Fruit fly (Drosophila melanogaster) whole organism, embryonic: ENCODE data around the gene Rift.

Experiments
- ATbp ChIP-seq: fragments of 200-800 bp; sonication (Bioruptor generic); optimal IDR thresholded peaks from 2 replicates; lab custom pipeline; 2017; ENCODE audit warnings: missing biosample characterization, mild to moderate bottlenecking, missing genetic modification characterization, missing genetic modification reagents
- Antp ChIP-seq: fragments of 200-800 bp; sonication (Bioruptor generic); optimal IDR thresholded peaks from 3 replicates; lab custom pipeline; 2016; ENCODE audit warnings: missing biosample characterization, missing genetic modification characterization
- CG10147 ChIP-seq: fragments of 200-800 bp; sonication (Bioruptor generic); optimal IDR thresholded peaks from 2 replicates; lab custom pipeline; 2019; ENCODE audit warnings: missing biosample characterization, mild to moderate bottlenecking, missing genetic modification characterization, moderate library complexity
- CG10462 ChIP-seq: fragments of 200-800 bp; sonication (Bioruptor generic); optimal IDR thresholded peaks from 2 replicates; lab custom pipeline; 2016; ENCODE audit warnings: missing biosample characterization, missing genetic modification characterization
- CG12071 ChIP-seq: fragments of 200-800 bp; sonication (Bioruptor generic); optimal IDR thresholded peaks from 3 replicates; lab custom pipeline; 2018; ENCODE audit warnings: missing biosample characterization, mild to moderate bottlenecking, missing genetic modification characterization
- CG13894 ChIP-seq: fragments of 200-800 bp; sonication (Bioruptor generic); optimal IDR thresholded peaks from 3 replicates; lab custom pipeline; 2018; ENCODE audit warnings: missing biosample characterization, mild to moderate bottlenecking, missing genetic modification characterization, moderate library complexity
- CG14860 ChIP-seq: fragments of 200-800 bp; sonication (Bioruptor generic); IDR thresholded peaks from 3 replicates; pipeline ENCODE4 v1.3.6; 2022; ENCODE audit warnings: missing biosample characterization, missing genetic modification characterization; ENCODE audit not compliant: partially characterized antibody
- CG1603 ChIP-seq: fragments of 200-800 bp; sonication (Bioruptor generic); optimal IDR thresholded peaks from 2 replicates; lab custom pipeline; 2019; ENCODE audit warnings: missing biosample characterization, mild to moderate bottlenecking, missing genetic modification characterization, moderate library complexity
- CG17186 ChIP-seq: fragments of 200-800 bp; sonication (Bioruptor generic); optimal IDR thresholded peaks from 3 replicates; lab custom pipeline; 2017; ENCODE audit warnings: missing biosample characterization, missing genetic modification reagents, missing genetic modification characterization
- CG2875 ChIP-seq: fragments of 200-800 bp; sonication (Bioruptor generic); optimal IDR thresholded peaks from 2 replicates; lab custom pipeline; 2017; ENCODE audit warnings: missing biosample characterization, mild to moderate bottlenecking, missing genetic modification characterization, missing genetic modification reagents
- CG30020 ChIP-seq: fragments of 200-800 bp; optimal IDR thresholded peaks from 2 replicates; lab custom pipeline; 2019; ENCODE audit warnings: missing biosample characterization, mild to moderate bottlenecking, missing genetic modification characterization, moderate library complexity
- CG31388 ChIP-seq: fragments of 200-800 bp; sonication (Bioruptor generic); optimal IDR thresholded peaks from 2 replicates; lab custom pipeline; 2016; ENCODE audit warnings: missing biosample characterization, missing genetic modification characterization
- CG32532 ChIP-seq: fragments of 200-800 bp; sonication (Bioruptor generic); IDR thresholded peaks from 2 replicates; pipeline ENCODE4 v1.3.6; 2022; ENCODE audit warnings: missing biosample characterization, missing genetic modification characterization
- CG3281 ChIP-seq: fragments of 200-800 bp; sonication (Bioruptor generic); optimal IDR thresholded peaks from 3 replicates; lab custom pipeline; 2017; ENCODE audit warnings: missing biosample characterization, mild to moderate bottlenecking, missing genetic modification characterization
- CG34224 ChIP-seq: fragments of 200-800 bp; sonication (Bioruptor generic); IDR thresholded peaks from 3 replicates; pipeline ENCODE4 v1.3.6; 2022; ENCODE audit warnings: missing biosample characterization, missing genetic modification characterization; ENCODE audit not compliant: partially characterized antibody
- CG4328 ChIP-seq: fragments of 200-800 bp; sonication (Bioruptor generic); optimal IDR thresholded peaks from 3 replicates; lab custom pipeline; 2017; ENCODE audit warnings: missing biosample characterization, missing genetic modification reagents, missing genetic modification characterization
- CG4404 ChIP-seq: fragments of 200-800 bp; sonication (Bioruptor generic); IDR thresholded peaks from 2 replicates; pipeline ENCODE4 v1.3.6; 2022; ENCODE audit warnings: missing biosample characterization, missing genetic modification characterization
- CG7357 ChIP-seq: fragments of 200-800 bp; sonication (Bioruptor generic); IDR thresholded peaks from 3 replicates; pipeline ENCODE4 v1.3.6; 2022; ENCODE audit warnings: missing biosample characterization, missing genetic modification characterization
- CG9215 ChIP-seq: fragments of 200-800 bp; sonication (Bioruptor generic); IDR thresholded peaks from 2 replicates; pipeline ENCODE4 v1.3.6; 2022; ENCODE audit warnings: missing biosample characterization, missing genetic modification characterization
- CG9609 ChIP-seq: fragments of 200-800 bp; sonication (Bioruptor generic); optimal IDR thresholded peaks from 3 replicates; lab custom pipeline; 2016; ENCODE audit warnings: missing biosample characterization, missing genetic modification characterization
- CrebB ChIP-seq: fragments of 200-800 bp; sonication (Bioruptor generic); optimal IDR thresholded peaks from 3 replicates; lab custom pipeline; 2018; ENCODE audit warnings: missing biosample characterization, mild to moderate bottlenecking, missing genetic modification characterization
- D19B ChIP-seq: fragments of 200-800 bp; sonication (Bioruptor generic); optimal IDR thresholded peaks from 2 replicates; lab custom pipeline; 2017; ENCODE audit warnings: missing biosample characterization, mild to moderate bottlenecking, missing genetic modification characterization
- Dip3 ChIP-seq: fragments of 200-800 bp; sonication (Bioruptor generic); optimal IDR thresholded peaks from 3 replicates; lab custom pipeline; 2016; ENCODE audit warnings: missing biosample characterization, missing genetic modification characterization
- Doc3 ChIP-seq: fragments of 200-800 bp; sonication (Bioruptor generic); IDR thresholded peaks from 3 replicates; pipeline ENCODE4 v1.3.6; 2022; ENCODE audit warnings: missing biosample characterization, missing genetic modification characterization; ENCODE audit not compliant: partially characterized antibody
- ERR ChIP-seq: fragments of 200-800 bp; sonication (Bioruptor generic); optimal IDR thresholded peaks from 2 replicates; lab custom pipeline; 2016; ENCODE audit warnings: missing biosample characterization, missing genetic modification characterization
- HLHmδ ChIP-seq: fragments of 200-800 bp; sonication (Bioruptor generic); optimal IDR thresholded peaks from 2 replicates; lab custom pipeline; 2018; ENCODE audit warnings: missing biosample characterization, mild to moderate bottlenecking, missing genetic modification characterization, moderate library complexity
- HmgD ChIP-seq: fragments of 200-800 bp; sonication (Bioruptor generic); optimal IDR thresholded peaks from 3 replicates; lab custom pipeline; 2016; ENCODE audit warnings: missing biosample characterization, missing genetic modification characterization
- Nf-YB ChIP-seq: fragments of 200-800 bp; sonication (Bioruptor generic); optimal IDR thresholded peaks from 3 replicates; lab custom pipeline; 2019; ENCODE audit warnings: missing biosample characterization, mild to moderate bottlenecking, missing genetic modification characterization, moderate library complexity
- Optix ChIP-seq: fragments of 200-800 bp; sonication (Bioruptor generic); IDR thresholded peaks from 3 replicates; pipeline ENCODE4 v1.3.6; 2022; ENCODE audit warnings: missing biosample characterization, missing genetic modification characterization
- Sry-β ChIP-seq: fragments of 200-800 bp; sonication (Bioruptor generic); optimal IDR thresholded peaks from 2 replicates; lab custom pipeline; 2018; ENCODE audit warnings: missing biosample characterization, mild to moderate bottlenecking, missing genetic modification characterization, moderate library complexity
- Ssrp ChIP-seq: fragments of 200-800 bp; sonication (Bioruptor generic); optimal IDR thresholded peaks from 2 replicates; lab custom pipeline; 2018; ENCODE audit warnings: missing biosample characterization, mild to moderate bottlenecking, missing genetic modification characterization, moderate library complexity
- TFAM ChIP-seq: fragments of 200-800 bp; sonication (Bioruptor generic); optimal IDR thresholded peaks from 2 replicates; lab custom pipeline; 2017; ENCODE audit warnings: missing biosample characterization, missing genetic modification characterization, inconsistent platforms
- Tbp ChIP-seq: fragments of >200 bp; optimal IDR thresholded peaks from 2 replicates; lab custom pipeline; 2018; ENCODE audit warnings: missing biosample characterization, missing genetic modification characterization
- al ChIP-seq: fragments of 200-800 bp; sonication (Bioruptor generic); IDR thresholded peaks from 2 replicates; pipeline ENCODE4 v1.3.6; 2022; ENCODE audit warnings: missing biosample characterization, missing genetic modification characterization
- ash1 ChIP-seq: fragments of 200-800 bp; sonication (Bioruptor generic); optimal IDR thresholded peaks from 2 replicates; lab custom pipeline; 2018; ENCODE audit warnings: missing biosample characterization, mild to moderate bottlenecking, missing genetic modification characterization
- danr ChIP-seq: fragments of 200-800 bp; sonication (Bioruptor generic); IDR thresholded peaks from 2 replicates; pipeline ENCODE4 v1.3.6; 2022; ENCODE audit warnings: missing biosample characterization, missing genetic modification characterization
- fu2 ChIP-seq: fragments of 200-800 bp; sonication (Bioruptor generic); optimal IDR thresholded peaks from 2 replicates; lab custom pipeline; 2016; ENCODE audit warnings: missing biosample characterization, missing genetic modification characterization
- grau ChIP-seq: fragments of 200-800 bp; optimal IDR thresholded peaks from 3 replicates; lab custom pipeline; 2019; ENCODE audit warnings: missing biosample characterization, mild to moderate bottlenecking, missing genetic modification characterization, moderate library complexity
- gsb-n ChIP-seq: fragments of 200-800 bp; sonication (Bioruptor generic); optimal IDR thresholded peaks from 3 replicates; lab custom pipeline; 2018; ENCODE audit warnings: missing biosample characterization, mild to moderate bottlenecking, missing genetic modification characterization
- p53 ChIP-seq: fragments of 200-800 bp; sonication (Bioruptor generic); optimal IDR thresholded peaks from 2 replicates; lab custom pipeline; 2016; ENCODE audit warnings: missing biosample characterization, missing genetic modification characterization
- rib ChIP-seq: fragments of 200-800 bp; sonication (Bioruptor generic); IDR thresholded peaks from 2 replicates; pipeline ENCODE4 v1.3.6; 2022; ENCODE audit warnings: missing biosample characterization, missing genetic modification characterization
- sd ChIP-seq: fragments of 200-800 bp; sonication (Bioruptor generic); optimal IDR thresholded peaks from 3 replicates; lab custom pipeline; 2018; ENCODE audit warnings: missing biosample characterization, mild to moderate bottlenecking, missing genetic modification characterization, moderate library complexity
- slp2 ChIP-seq: fragments of 200-800 bp; sonication (Bioruptor generic); optimal IDR thresholded peaks from 2 replicates; lab custom pipeline; 2016; ENCODE audit warnings: missing biosample characterization, missing genetic modification characterization
- tap ChIP-seq: fragments of 200-800 bp; optimal IDR thresholded peaks from 3 replicates; lab custom pipeline; 2019; ENCODE audit warnings: missing biosample characterization, mild to moderate bottlenecking, missing genetic modification characterization, moderate library complexity
- tll ChIP-seq, 2 experiments: fragments of 200-800 bp in 1 of 2; fragments of >200 bp in 1 of 2; sonication (Bioruptor generic) in 1 of 2; optimal IDR thresholded peaks; 2 replicates each; lab custom pipeline; 2017 to 2019; ENCODE audit warnings: missing biosample characterization in 2 of 2, missing genetic modification characterization in 2 of 2, mild to moderate bottlenecking in 1 of 2, moderate library complexity in 1 of 2
- usp ChIP-seq: fragments of >200 bp; optimal IDR thresholded peaks from 2 replicates; lab custom pipeline; 2017; ENCODE audit warnings: missing biosample characterization, missing genetic modification characterization
- zen ChIP-seq: fragments of 200-800 bp; sonication (Bioruptor generic); optimal IDR thresholded peaks from 3 replicates; lab custom pipeline; 2018; ENCODE audit warnings: missing biosample characterization, mild to moderate bottlenecking, missing genetic modification characterization, moderate library complexity
- zf30C ChIP-seq: fragments of 200-800 bp; sonication (Bioruptor generic); optimal IDR thresholded peaks from 3 replicates; lab custom pipeline; 2018; ENCODE audit warnings: missing biosample characterization, mild to moderate bottlenecking, missing genetic modification characterization

Rift gene

dm6 chr3R:31776583-31777362 lies 33.2 kb downstream of the Rift start, which contains the start of the genes CG2126 and faf (continued):
- peak; percentile 82 for TF ChIP-seq CG32532 (GFP tag; lab: Robert Waterston, UW)
- no peak for TF ChIP-seq CG13894 (tag; lab: Kevin White, UChicago)
- peak; percentile 70 for TF ChIP-seq al (GFP tag; lab: Robert Waterston, UW)
- TF ChIP-seq CG14860 (GFP tag; lab: Robert Waterston, UW): peak; percentile 33; the same call in 2 of the 3 replicates
- peak; percentile 61 for TF ChIP-seq Dip3
- TF ChIP-seq Ssrp (tag; lab: Kevin White, UChicago): peak; percentile 80
- no peak for TF ChIP-seq ERR (GFP tag; lab: Kevin White, UChicago)
- TF ChIP-seq CG17186 (GFP tag; lab: Kevin White, UChicago): peak; percentile 44
- TF ChIP-seq CG34224 (GFP tag; lab: Robert Waterston, UW): peak; percentile 51; the same call in 2 of the 3 replicates
- no peak for TF ChIP-seq Sry-β (GFP tag; lab: Kevin White, UChicago)
- no peak for TF ChIP-seq sd (tag; lab: Kevin White, UChicago)
- no peak for TF ChIP-seq ATbp
- no peak for TF ChIP-seq Tbp
- no peak; the same call in 2 of the 3 replicates for TF ChIP-seq Optix (GFP tag; lab: Robert Waterston, UW)
- peak; percentile 66 for TF ChIP-seq Nf-YB (GFP tag; lab: Kevin White, UChicago)
- peak; percentile 1 for TF ChIP-seq slp2 (GFP tag; lab: Kevin White, UChicago)
- no peak for TF ChIP-seq usp
- TF ChIP-seq p53 (GFP tag; lab: Kevin White, UChicago): no peak
- TF ChIP-seq HLHmδ (GFP tag; lab: Kevin White, UChicago): no peak
- TF ChIP-seq danr: peak; percentile 61; the same call in 1 of the 2 replicates
- TF ChIP-seq rib (GFP tag; lab: Robert Waterston, UW): 0 out of 2 replicates have a peak, but pooled peaks have one; percentile 36
- peak; percentile 58 for TF ChIP-seq Antp (GFP tag; lab: Kevin White, UChicago)
- no peak for TF ChIP-seq CrebB (tag; lab: Kevin White, UChicago)
- peak; percentile 79 for TF ChIP-seq grau (tag; lab: Kevin White, UChicago)
- peak; percentile 16 for TF ChIP-seq CG2875
- TF ChIP-seq CG12071 (GFP tag; lab: Kevin White, UChicago): peak; percentile 9
- TF ChIP-seq CG7357 (GFP tag; lab: Robert Waterston, UW): peak; percentile 47; the same call in 1 of the 3 replicates
- peak; percentile 42 for TF ChIP-seq CG4404
- no peak for TF ChIP-seq CG1603 (tag; lab: Kevin White, UChicago)
- TF ChIP-seq ash1 (GFP tag; lab: Kevin White, UChicago): no peak
- peak; percentile 48 for TF ChIP-seq CG31388
- TF ChIP-seq zf30C (GFP tag; lab: Kevin White, UChicago): peak; percentile 45
- peak; percentile 67 for TF ChIP-seq gsb-n (tag; lab: Kevin White, UChicago)
- TF ChIP-seq HmgD (GFP tag; lab: Kevin White, UChicago): no peak
- TF ChIP-seq Doc3 (GFP tag; lab: Robert Waterston, UW): 0 out of 3 replicates have a peak, but pooled peaks have one; percentile 45
- peak; percentile 64 for TF ChIP-seq zen (tag; lab: Kevin White, UChicago)
- TF ChIP-seq fu2 (GFP tag; lab: Kevin White, UChicago): peak; percentile 55
- peak; percentile 73 for TF ChIP-seq CG4328
- no peak for TF ChIP-seq tap (tag; lab: Kevin White, UChicago)
- TF ChIP-seq CG10147 (GFP tag; lab: Kevin White, UChicago): peak; percentile 60
- TF ChIP-seq TFAM (GFP tag; lab: Kevin White, UChicago): no peak
- peak; percentile 77 for TF ChIP-seq CG3281 (GFP tag; lab: Kevin White, UChicago)
- peak; percentile 56 for TF ChIP-seq CG10462 (GFP tag; lab: Kevin White, UChicago)
- peak; percentile 63 for TF ChIP-seq CG9215 (GFP tag; lab: Robert Waterston, UW)
- peak; percentile 65 for TF ChIP-seq CG30020 (tag; lab: Kevin White, UChicago)
- TF ChIP-seq CG9609 (GFP tag; lab: Kevin White, UChicago): peak; percentile 45
- peak; percentile 43 for TF ChIP-seq D19B (GFP tag; lab: Kevin White, UChicago)
- no peak for TF ChIP-seq tll (GFP tag; optimal IDR thresholded peaks at IDR 0.05; lab: Kevin White, UChicago)
